Fruit fly (Drosophila melanogaster) whole organism, embryonic: Measurements from ENCODE around the gene CG34107.
A peak's percentile ranks its signal among the peaks of the same experiment; 100 is the strongest.

Source experiments
- Bdp1 ChIP-seq: fragments of 200-800 bp; sonication (Bioruptor generic); optimal IDR thresholded peaks from 3 replicates; lab custom pipeline; 2016; ENCODE audit warnings: missing biosample characterization, missing genetic modification characterization
- CG10431 ChIP-seq: fragments of 200-800 bp; sonication (Bioruptor generic); optimal IDR thresholded peaks from 3 replicates; lab custom pipeline; 2018; ENCODE audit warnings: missing biosample characterization, mild to moderate bottlenecking, missing genetic modification characterization
- CG12219 ChIP-seq: fragments of 200-800 bp; sonication (Bioruptor generic); optimal IDR thresholded peaks from 3 replicates; lab custom pipeline; 2018; ENCODE audit warnings: missing biosample characterization, mild to moderate bottlenecking, missing genetic modification characterization
- CG1233 ChIP-seq: fragments of 200-800 bp; sonication (Bioruptor generic); optimal IDR thresholded peaks from 4 replicates; lab custom pipeline; 2018; ENCODE audit warnings: missing biosample characterization, mild to moderate bottlenecking, missing genetic modification characterization
- CG14014 ChIP-seq: fragments of 200-800 bp; sonication (Bioruptor generic); IDR thresholded peaks from 2 replicates; pipeline ENCODE4 v1.3.6; 2022; ENCODE audit warnings: missing biosample characterization, missing genetic modification characterization
- CG15601 ChIP-seq: fragments of 200-800 bp; sonication (Bioruptor generic); optimal IDR thresholded peaks from 3 replicates; lab custom pipeline; 2019; ENCODE audit warnings: missing biosample characterization, mild to moderate bottlenecking, missing genetic modification characterization, moderate library complexity
- CG18011 ChIP-seq: fragments of 200-800 bp; sonication (Bioruptor generic); optimal IDR thresholded peaks from 2 replicates; lab custom pipeline; 2017; ENCODE audit warnings: missing biosample characterization, missing genetic modification characterization, mild to moderate bottlenecking, moderate library complexity, missing genotype
- CG18599 ChIP-seq: fragments of 200-800 bp; sonication (Bioruptor generic); optimal IDR thresholded peaks from 3 replicates; lab custom pipeline; 2017; ENCODE audit warnings: missing biosample characterization, missing genetic modification characterization, mild to moderate bottlenecking, moderate library complexity, missing genetic modification reagents
- CG6654 ChIP-seq: fragments of 200-800 bp; sonication (Bioruptor generic); optimal IDR thresholded peaks from 2 replicates; lab custom pipeline; 2017; ENCODE audit warnings: missing biosample characterization, mild to moderate bottlenecking, missing genetic modification characterization
- CG7745 ChIP-seq: fragments of 200-800 bp; sonication (Bioruptor generic); optimal IDR thresholded peaks from 2 replicates; lab custom pipeline; 2018; ENCODE audit warnings: missing biosample characterization, mild to moderate bottlenecking, missing genetic modification characterization, moderate library complexity
- CG7963 ChIP-seq: fragments of 200-800 bp; sonication (Bioruptor generic); IDR thresholded peaks from 3 replicates; pipeline ENCODE4 v1.3.6; 2022; ENCODE audit warnings: missing biosample characterization, missing genetic modification characterization; ENCODE audit not compliant: partially characterized antibody
- CG8089 ChIP-seq: fragments of 200-800 bp; sonication (Bioruptor generic); optimal IDR thresholded peaks from 3 replicates; lab custom pipeline; 2016; ENCODE audit warnings: missing biosample characterization, missing genetic modification characterization
- CG9215 ChIP-seq: fragments of 200-800 bp; sonication (Bioruptor generic); IDR thresholded peaks from 2 replicates; pipeline ENCODE4 v1.3.6; 2022; ENCODE audit warnings: missing biosample characterization, missing genetic modification characterization
- CG9437 ChIP-seq: fragments of 200-800 bp; sonication (Bioruptor generic); optimal IDR thresholded peaks from 2 replicates; lab custom pipeline; 2018; ENCODE audit warnings: missing biosample characterization, mild to moderate bottlenecking, missing genetic modification characterization
- CkIIα-i1 ChIP-seq: fragments of 200-800 bp; sonication (Bioruptor generic); IDR thresholded peaks from 2 replicates; pipeline ENCODE4 v1.3.6; 2022; ENCODE audit warnings: missing biosample characterization, missing genetic modification characterization
- Dip2 ChIP-seq: fragments of 200-800 bp; sonication (Bioruptor generic); IDR thresholded peaks from 2 replicates; pipeline ENCODE4 v1.3.6; 2022; ENCODE audit warnings: missing biosample characterization, missing genetic modification characterization
- Dp ChIP-seq: fragments of 200-800 bp; sonication (Bioruptor generic); optimal IDR thresholded peaks from 2 replicates; lab custom pipeline; 2018; ENCODE audit warnings: missing biosample characterization, mild to moderate bottlenecking, missing genetic modification characterization, moderate library complexity
- ERR ChIP-seq: fragments of 200-800 bp; sonication (Bioruptor generic); optimal IDR thresholded peaks from 2 replicates; lab custom pipeline; 2016; ENCODE audit warnings: missing biosample characterization, missing genetic modification characterization
- Eip74EF ChIP-seq, 2 experiments: fragments of 200-800 bp in 1 of 2; fragments of >200 bp in 1 of 2; sonication (Bioruptor generic) in 1 of 2; optimal IDR thresholded peaks; 2 replicates each; lab custom pipeline; 2017 to 2019; ENCODE audit warnings: missing biosample characterization in 2 of 2, missing genetic modification characterization in 2 of 2, mild to moderate bottlenecking in 1 of 2, moderate library complexity in 1 of 2
- Fer1 ChIP-seq: fragments of 200-800 bp; sonication (Bioruptor generic); optimal IDR thresholded peaks from 2 replicates; lab custom pipeline; 2017; ENCODE audit warnings: missing biosample characterization, mild to moderate bottlenecking, missing genetic modification characterization
- HLH54F ChIP-seq: fragments of 200-800 bp; sonication (Bioruptor generic); optimal IDR thresholded peaks from 3 replicates; lab custom pipeline; 2016; ENCODE audit warnings: missing biosample characterization, missing genetic modification characterization
- HLHmδ ChIP-seq: fragments of 200-800 bp; sonication (Bioruptor generic); optimal IDR thresholded peaks from 2 replicates; lab custom pipeline; 2018; ENCODE audit warnings: missing biosample characterization, mild to moderate bottlenecking, missing genetic modification characterization, moderate library complexity
- Hand ChIP-seq: fragments of 200-800 bp; sonication (Bioruptor generic); optimal IDR thresholded peaks from 2 replicates; lab custom pipeline; 2017; ENCODE audit warnings: mild to moderate bottlenecking, missing biosample characterization, missing genetic modification reagents, missing genetic modification characterization
- Hmx ChIP-seq: fragments of 200-800 bp; sonication (Bioruptor generic); optimal IDR thresholded peaks from 2 replicates; lab custom pipeline; 2016; ENCODE audit warnings: missing biosample characterization, missing genetic modification characterization
- Hr51 ChIP-seq, 2 experiments: fragments of 200-800 bp; sonication (Bioruptor generic); optimal IDR thresholded peaks; 2 replicates in 1 of 2; 3 replicates in 1 of 2; lab custom pipeline; 2016 to 2018; ENCODE audit warnings: missing biosample characterization in 2 of 2, missing genetic modification characterization in 2 of 2, mild to moderate bottlenecking in 1 of 2, moderate library complexity in 1 of 2
- Hr78 ChIP-seq, 2 experiments: fragments of 200-800 bp in 1 of 2; fragments of >200 bp in 1 of 2; sonication (Bioruptor generic) in 1 of 2; optimal IDR thresholded peaks; 2 replicates each; lab custom pipeline; 2017 to 2019; ENCODE audit warnings: missing biosample characterization in 2 of 2, missing genetic modification characterization in 2 of 2, mild to moderate bottlenecking in 1 of 2, moderate library complexity in 1 of 2
- Lpt ChIP-seq: fragments of >200 bp; optimal IDR thresholded peaks from 2 replicates; lab custom pipeline; 2018; ENCODE audit warnings: missing biosample characterization, missing genetic modification characterization
- MBD-R2 ChIP-seq: fragments of 200-800 bp; sonication (Bioruptor generic); IDR thresholded peaks from 2 replicates; pipeline ENCODE4 v1.3.6; 2022; ENCODE audit warnings: missing biosample characterization, missing genetic modification characterization
- Meics ChIP-seq: fragments of 200-800 bp; sonication (Bioruptor generic); optimal IDR thresholded peaks from 2 replicates; lab custom pipeline; 2017; ENCODE audit warnings: missing biosample characterization, mild to moderate bottlenecking, missing genetic modification characterization
- NK7.1 ChIP-seq: fragments of 200-800 bp; sonication (Bioruptor generic); optimal IDR thresholded peaks from 3 replicates; lab custom pipeline; 2016; ENCODE audit warnings: missing biosample characterization, missing genetic modification characterization
- Pdp1 ChIP-seq, 2 experiments: fragments of 200-800 bp; sonication (Bioruptor generic); optimal IDR thresholded peaks; 3 replicates each; lab custom pipeline; 2016; ENCODE audit warnings: missing biosample characterization in 2 of 2, missing genetic modification characterization in 2 of 2, mild to moderate bottlenecking in 1 of 2, moderate library complexity in 1 of 2
- abd-A ChIP-seq: fragments of 200-800 bp; sonication (Bioruptor generic); optimal IDR thresholded peaks from 3 replicates; lab custom pipeline; 2019; ENCODE audit warnings: missing biosample characterization, mild to moderate bottlenecking, missing genetic modification characterization, moderate library complexity
- ac ChIP-seq: fragments of 200-800 bp; sonication (Bioruptor generic); optimal IDR thresholded peaks from 3 replicates; lab custom pipeline; 2017; ENCODE audit warnings: missing biosample characterization, mild to moderate bottlenecking, missing genetic modification characterization
- amos ChIP-seq: fragments of 200-800 bp; sonication (Bioruptor generic); IDR thresholded peaks from 2 replicates; pipeline ENCODE4 v1.3.6; 2022; ENCODE audit warnings: missing biosample characterization, missing genetic modification characterization; ENCODE audit not compliant: partially characterized antibody
- ap ChIP-seq: fragments of 200-800 bp; sonication (Bioruptor generic); IDR thresholded peaks from 2 replicates; pipeline ENCODE4 v1.3.6; 2022; ENCODE audit warnings: missing biosample characterization, missing genetic modification characterization
- ase ChIP-seq: fragments of 200-800 bp; sonication (Bioruptor generic); IDR thresholded peaks from 3 replicates; pipeline ENCODE4 v1.3.6; 2022; ENCODE audit warnings: missing biosample characterization, missing genetic modification characterization
- chinmo ChIP-seq: fragments of 200-800 bp; sonication (Bioruptor generic); IDR thresholded peaks from 4 replicates; pipeline ENCODE4 v1.3.6; 2022; ENCODE audit warnings: missing biosample characterization, missing genetic modification characterization; ENCODE audit not compliant: partially characterized antibody
- croc ChIP-seq: fragments of 200-800 bp; sonication (Bioruptor generic); conservative IDR thresholded peaks from 3 replicates; pipeline ENCODE4 v1.3.6; 2022; ENCODE audit warnings: missing biosample characterization, missing genetic modification characterization
- ken ChIP-seq: fragments of 200-800 bp; sonication (Bioruptor generic); IDR thresholded peaks from 3 replicates; pipeline ENCODE4 v1.3.6; 2022; ENCODE audit warnings: missing biosample characterization, missing genetic modification characterization
- lilli ChIP-seq: fragments of 200-800 bp; sonication (Bioruptor generic); optimal IDR thresholded peaks from 3 replicates; lab custom pipeline; 2016; ENCODE audit warnings: missing biosample characterization, missing genetic modification characterization
- nerfin-1 ChIP-seq: fragments of 200-800 bp; sonication (Bioruptor generic); optimal IDR thresholded peaks from 3 replicates; lab custom pipeline; 2019; ENCODE audit warnings: missing biosample characterization, mild to moderate bottlenecking, missing genetic modification characterization, moderate library complexity
- pnt ChIP-seq: fragments of 200-800 bp; sonication (Bioruptor generic); optimal IDR thresholded peaks from 3 replicates; lab custom pipeline; 2016; ENCODE audit warnings: missing biosample characterization, missing genetic modification characterization
- pum ChIP-seq: fragments of 200-800 bp; sonication (Bioruptor generic); optimal IDR thresholded peaks from 2 replicates; lab custom pipeline; 2016; ENCODE audit warnings: missing biosample characterization, missing genetic modification characterization
- run ChIP-seq: fragments of 200-800 bp; sonication (Bioruptor generic); optimal IDR thresholded peaks from 3 replicates; lab custom pipeline; 2018; ENCODE audit warnings: missing biosample characterization, mild to moderate bottlenecking, missing genetic modification characterization
- sisA ChIP-seq: fragments of 200-800 bp; sonication (Bioruptor generic); IDR thresholded peaks from 2 replicates; pipeline ENCODE4 v1.3.6; 2022; ENCODE audit warnings: missing biosample characterization, missing genetic modification characterization
- sr ChIP-seq: fragments of 200-800 bp; sonication (Bioruptor generic); IDR thresholded peaks from 3 replicates; pipeline ENCODE4 v1.3.6; 2022; ENCODE audit warnings: missing biosample characterization, missing genetic modification characterization
- ssp ChIP-seq: fragments of 200-800 bp; sonication (Bioruptor generic); IDR thresholded peaks from 2 replicates; pipeline ENCODE4 v1.3.6; 2022; ENCODE audit warnings: missing biosample characterization, missing genetic modification characterization
- tap ChIP-seq: fragments of 200-800 bp; optimal IDR thresholded peaks from 3 replicates; lab custom pipeline; 2019; ENCODE audit warnings: missing biosample characterization, mild to moderate bottlenecking, missing genetic modification characterization, moderate library complexity
- zen ChIP-seq: fragments of 200-800 bp; sonication (Bioruptor generic); optimal IDR thresholded peaks from 3 replicates; lab custom pipeline; 2018; ENCODE audit warnings: missing biosample characterization, mild to moderate bottlenecking, missing genetic modification characterization, moderate library complexity

The CG34107 gene

DNA sequence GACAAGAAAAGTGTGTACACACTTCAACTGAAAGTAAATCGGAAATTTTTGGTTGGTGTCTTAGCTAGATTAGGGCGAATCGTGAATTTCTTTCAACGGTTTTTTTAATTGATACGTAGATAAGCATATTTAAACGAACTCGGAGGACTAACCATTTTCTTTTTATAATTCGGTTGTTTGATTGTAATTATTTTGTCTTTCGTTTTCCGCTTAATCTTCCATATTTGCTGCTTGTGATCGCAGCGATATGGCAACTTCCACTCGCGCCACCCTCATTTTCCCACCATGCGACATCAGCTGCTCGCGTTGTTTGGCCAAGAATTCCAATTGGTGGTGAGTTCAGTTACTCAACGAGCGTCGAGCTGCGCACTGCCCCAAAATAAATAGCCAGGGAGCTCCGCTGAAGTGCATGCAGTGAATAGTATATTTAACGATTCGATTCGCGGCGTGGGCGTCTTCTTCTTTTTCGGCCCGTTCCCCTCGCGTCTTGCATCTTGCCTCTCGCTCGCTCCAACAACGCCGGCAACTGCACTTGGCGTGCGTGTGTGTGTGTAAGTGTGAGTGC is 39.3 kb downstream of the CG34107 start, which contains the start of gene Nuak (continued):
- TF ChIP-seq pnt (GFP tag; lab: Kevin White, UChicago) (peak; percentile 98), ken (GFP tag; lab: Robert Waterston, UW) (no peak), ssp (no peak), NK7.1 (peak; percentile 82), CkIIα-i1 (GFP tag; lab: Robert Waterston, UW) (no peak), Fer1 (GFP tag; lab: Kevin White, UChicago) (peak; percentile 82), abd-A (tag; lab: Kevin White, UChicago) (peak; percentile 71), Hr51 (GFP tag; optimal IDR thresholded peaks at IDR 0.05; lab: Kevin White, UChicago) (peak; percentile 77 to 93), ase (no peak), Dip2 (no peak), chinmo (no peak), CG14014 (GFP tag; lab: Robert Waterston, UW) (no peak), CG7745 (tag; lab: Kevin White, UChicago) (peak; percentile 32), HLH54F (GFP tag; lab: Kevin White, UChicago) (peak; percentile 96), CG18599 (GFP tag; lab: Kevin White, UChicago) (peak; percentile 89), Bdp1 (peak; percentile 82), Dp (GFP tag; lab: Kevin White, UChicago) (peak; percentile 94), Hr78 (GFP tag; optimal IDR thresholded peaks at IDR 0.05; lab: Kevin White, UChicago) (no peak), sisA (GFP tag; lab: Robert Waterston, UW) (no peak), HLHmδ (GFP tag; lab: Kevin White, UChicago) (peak; percentile 92), sr (no peak), CG8089 (peak; percentile 89), CG12219 (peak; percentile 70), ap (GFP tag; lab: Robert Waterston, UW) (no peak), Hmx (GFP tag; lab: Kevin White, UChicago) (peak; percentile 94), CG18011 (peak; percentile 75), Hand (peak; percentile 17), amos (GFP tag; lab: Robert Waterston, UW) (no peak), Eip74EF (GFP tag; optimal IDR thresholded peaks at IDR 0.05; lab: Kevin White, UChicago) (peak in 1 of 2 experiments; percentile 83), lilli (peak; percentile 97), pum (GFP tag; lab: Kevin White, UChicago) (peak; percentile 95), zen (tag; lab: Kevin White, UChicago) (peak; percentile 81), ac (GFP tag; lab: Kevin White, UChicago) (peak; percentile 41), Lpt (GFP tag; lab: Kevin White, UChicago) (no peak), CG1233 (GFP tag; lab: Kevin White, UChicago) (peak; percentile 74), nerfin-1 (tag; lab: Kevin White, UChicago) (peak; percentile 70), CG15601 (peak; percentile 100), CG9215 (no peak), croc (GFP tag; lab: Robert Waterston, UW) (peak; percentile 71), CG10431 (GFP tag; lab: Kevin White, UChicago) (peak; percentile 42), CG6654 (GFP tag; lab: Kevin White, UChicago) (peak; percentile 53), MBD-R2 (GFP tag; lab: Robert Waterston, UW) (no peak), tap (tag; lab: Kevin White, UChicago) (no peak), Meics (GFP tag; lab: Kevin White, UChicago) (peak; percentile 84), ERR (GFP tag; lab: Kevin White, UChicago) (peak; percentile 80), Pdp1 (GFP tag; optimal IDR thresholded peaks at IDR 0.05; lab: Kevin White, UChicago) (peak; percentile 98), CG9437 (GFP tag; lab: Kevin White, UChicago) (peak; percentile 53), CG7963 (GFP tag; lab: Robert Waterston, UW) (no peak), run (no peak)
